Fruit fly (Drosophila melanogaster) whole organism, embryonic: ENCODE data around the gene nesd.

Source experiments
- Adf1 ChIP-seq: fragments of 200-800 bp; sonication (Bioruptor generic); IDR thresholded peaks from 2 replicates; pipeline ENCODE4 v1.3.6; 2022; ENCODE audit warnings: missing biosample characterization, missing genetic modification characterization
- CG10267 ChIP-seq: fragments of 200-800 bp; sonication (Bioruptor generic); optimal IDR thresholded peaks from 2 replicates; lab custom pipeline; 2018; ENCODE audit warnings: missing biosample characterization, mild to moderate bottlenecking, missing genetic modification characterization, moderate library complexity
- CG11093 ChIP-seq: fragments of 200-800 bp; sonication (Bioruptor generic); IDR thresholded peaks from 3 replicates; pipeline ENCODE4 v1.3.6; 2022; ENCODE audit warnings: missing biosample characterization, missing genetic modification characterization
- CG12104 ChIP-seq: fragments of 200-800 bp; sonication (Bioruptor generic); optimal IDR thresholded peaks from 3 replicates; lab custom pipeline; 2016; ENCODE audit warnings: missing biosample characterization, missing genetic modification characterization
- CG12391 ChIP-seq: fragments of 200-800 bp; sonication (Bioruptor generic); optimal IDR thresholded peaks from 3 replicates; lab custom pipeline; 2018; ENCODE audit warnings: missing biosample characterization, mild to moderate bottlenecking, missing genetic modification characterization, moderate library complexity
- CG14860 ChIP-seq: fragments of 200-800 bp; sonication (Bioruptor generic); IDR thresholded peaks from 3 replicates; pipeline ENCODE4 v1.3.6; 2022; ENCODE audit warnings: missing biosample characterization, missing genetic modification characterization; ENCODE audit not compliant: partially characterized antibody
- CG16779 ChIP-seq: fragments of 200-800 bp; sonication (Bioruptor generic); IDR thresholded peaks from 2 replicates; pipeline ENCODE4 v1.3.6; 2022; ENCODE audit warnings: missing biosample characterization, missing genetic modification characterization
- CG16815 ChIP-seq: fragments of 200-800 bp; sonication (Bioruptor generic); optimal IDR thresholded peaks from 3 replicates; lab custom pipeline; 2017; ENCODE audit warnings: missing biosample characterization, mild to moderate bottlenecking, missing genetic modification characterization
- CG17361 ChIP-seq: fragments of 200-800 bp; sonication (Bioruptor generic); IDR thresholded peaks from 3 replicates; pipeline ENCODE4 v1.3.6; 2022; ENCODE audit warnings: missing biosample characterization, missing genetic modification characterization
- CG17802 ChIP-seq: fragments of 200-800 bp; sonication (Bioruptor generic); optimal IDR thresholded peaks from 2 replicates; lab custom pipeline; 2018; ENCODE audit warnings: missing biosample characterization, mild to moderate bottlenecking, missing genetic modification characterization, moderate library complexity
- CG18262 ChIP-seq: fragments of 200-800 bp; optimal IDR thresholded peaks from 3 replicates; lab custom pipeline; 2019; ENCODE audit warnings: missing biosample characterization, mild to moderate bottlenecking, missing genetic modification characterization, moderate library complexity
- CG18599 ChIP-seq: fragments of 200-800 bp; sonication (Bioruptor generic); optimal IDR thresholded peaks from 3 replicates; lab custom pipeline; 2017; ENCODE audit warnings: missing biosample characterization, missing genetic modification characterization, mild to moderate bottlenecking, moderate library complexity, missing genetic modification reagents
- CG2116 ChIP-seq: fragments of 200-800 bp; sonication (Bioruptor generic); optimal IDR thresholded peaks from 3 replicates; lab custom pipeline; 2018; ENCODE audit warnings: missing biosample characterization, mild to moderate bottlenecking, missing genetic modification characterization
- CG31365 ChIP-seq: fragments of 200-800 bp; sonication (Bioruptor generic); optimal IDR thresholded peaks from 2 replicates; lab custom pipeline; 2018; ENCODE audit warnings: missing biosample characterization, mild to moderate bottlenecking, missing genetic modification characterization
- CG33557 ChIP-seq: fragments of 200-800 bp; sonication (Bioruptor generic); optimal IDR thresholded peaks from 2 replicates; lab custom pipeline; 2019; ENCODE audit warnings: missing biosample characterization, mild to moderate bottlenecking, missing genetic modification characterization, moderate library complexity
- CG3407 ChIP-seq: fragments of 200-800 bp; sonication (Bioruptor generic); optimal IDR thresholded peaks from 2 replicates; lab custom pipeline; 2018; ENCODE audit warnings: missing biosample characterization, mild to moderate bottlenecking, missing genetic modification characterization
- CG4730 ChIP-seq: fragments of 200-800 bp; sonication (Bioruptor generic); IDR thresholded peaks from 2 replicates; pipeline ENCODE4 v1.3.6; 2022; ENCODE audit warnings: missing biosample characterization, missing genetic modification characterization
- CG7357 ChIP-seq: fragments of 200-800 bp; sonication (Bioruptor generic); IDR thresholded peaks from 3 replicates; pipeline ENCODE4 v1.3.6; 2022; ENCODE audit warnings: missing biosample characterization, missing genetic modification characterization
- CG9797 ChIP-seq: fragments of 200-800 bp; sonication (Bioruptor generic); optimal IDR thresholded peaks from 3 replicates; lab custom pipeline; 2018; ENCODE audit warnings: missing biosample characterization, mild to moderate bottlenecking, missing genetic modification characterization
- D19A ChIP-seq: fragments of 200-800 bp; optimal IDR thresholded peaks from 3 replicates; lab custom pipeline; 2019; ENCODE audit warnings: missing biosample characterization, mild to moderate bottlenecking, missing genetic modification characterization, moderate library complexity
- Dad ChIP-seq: fragments of 200-800 bp; sonication (Bioruptor generic); optimal IDR thresholded peaks from 3 replicates; lab custom pipeline; 2016; ENCODE audit warnings: missing biosample characterization, missing genetic modification characterization
- Dfd ChIP-seq, 2 experiments: fragments of >200 bp; optimal IDR thresholded peaks; 2 replicates each; lab custom pipeline; 2017; ENCODE audit warnings: missing biosample characterization in 2 of 2, missing genetic modification characterization in 2 of 2
- Dll ChIP-seq: fragments of 200-800 bp; sonication (Bioruptor generic); IDR thresholded peaks from 4 replicates; pipeline ENCODE4 v1.3.6; 2022; ENCODE audit warnings: missing biosample characterization, missing genetic modification characterization; ENCODE audit not compliant: partially characterized antibody
- Doc2 ChIP-seq: fragments of 200-800 bp; sonication (Bioruptor generic); IDR thresholded peaks from 2 replicates; pipeline ENCODE4 v1.3.6; 2022; ENCODE audit warnings: missing biosample characterization, missing genetic modification characterization
- Hmx ChIP-seq: fragments of 200-800 bp; sonication (Bioruptor generic); optimal IDR thresholded peaks from 2 replicates; lab custom pipeline; 2016; ENCODE audit warnings: missing biosample characterization, missing genetic modification characterization
- Max ChIP-seq: fragments of 200-800 bp; sonication (Bioruptor generic); optimal IDR thresholded peaks from 2 replicates; lab custom pipeline; 2016; ENCODE audit warnings: missing biosample characterization, mild to moderate bottlenecking, missing genetic modification characterization
- NC2α ChIP-seq: fragments of 200-800 bp; sonication (Bioruptor generic); optimal IDR thresholded peaks from 2 replicates; lab custom pipeline; 2016; ENCODE audit warnings: missing biosample characterization, missing genetic modification characterization
- Sry-δ ChIP-seq: fragments of 200-800 bp; sonication (Bioruptor generic); optimal IDR thresholded peaks from 2 replicates; lab custom pipeline; 2016; ENCODE audit warnings: missing biosample characterization, missing genetic modification characterization
- Usf ChIP-seq: fragments of 200-800 bp; sonication (Bioruptor generic); optimal IDR thresholded peaks from 2 replicates; lab custom pipeline; 2017; ENCODE audit warnings: missing genotype, missing biosample characterization, missing genetic modification characterization
- YL-1 ChIP-seq: fragments of 200-800 bp; sonication (Bioruptor generic); optimal IDR thresholded peaks from 3 replicates; lab custom pipeline; 2017; ENCODE audit warnings: missing biosample characterization, mild to moderate bottlenecking, missing genetic modification characterization
- chn ChIP-seq: fragments of 200-800 bp; sonication (Bioruptor generic); optimal IDR thresholded peaks from 2 replicates; lab custom pipeline; 2016; ENCODE audit warnings: missing biosample characterization, missing genetic modification characterization
- crol ChIP-seq: fragments of 200-800 bp; sonication (Bioruptor generic); IDR thresholded peaks from 2 replicates; pipeline ENCODE4 v1.3.6; 2022; ENCODE audit warnings: missing biosample characterization, missing genetic modification characterization
- emc ChIP-seq: fragments of 200-800 bp; sonication (Bioruptor generic); optimal IDR thresholded peaks from 2 replicates; lab custom pipeline; 2016; ENCODE audit warnings: missing biosample characterization, missing genetic modification characterization
- ems ChIP-seq: fragments of 200-800 bp; sonication (Bioruptor generic); optimal IDR thresholded peaks from 3 replicates; lab custom pipeline; 2016; ENCODE audit warnings: missing biosample characterization, missing genetic modification characterization
- en ChIP-seq: fragments of 200-800 bp; sonication (Bioruptor generic); optimal IDR thresholded peaks from 2 replicates; lab custom pipeline; 2016; ENCODE audit warnings: missing biosample characterization, missing genetic modification characterization
- fd96Cb ChIP-seq: fragments of 200-800 bp; sonication (Bioruptor generic); optimal IDR thresholded peaks from 2 replicates; lab custom pipeline; 2018; ENCODE audit warnings: missing biosample characterization, mild to moderate bottlenecking, missing genetic modification characterization, moderate library complexity
- jing ChIP-seq: fragments of 200-800 bp; sonication (Bioruptor generic); optimal IDR thresholded peaks from 2 replicates; lab custom pipeline; 2018; ENCODE audit warnings: missing biosample characterization, mild to moderate bottlenecking, missing genetic modification characterization
- kah ChIP-seq: fragments of 200-800 bp; sonication (Bioruptor generic); optimal IDR thresholded peaks from 2 replicates; lab custom pipeline; 2018; ENCODE audit warnings: missing biosample characterization, mild to moderate bottlenecking, missing genetic modification characterization
- nau ChIP-seq: fragments of 200-800 bp; sonication (Bioruptor generic); optimal IDR thresholded peaks from 3 replicates; lab custom pipeline; 2017; ENCODE audit warnings: missing biosample characterization, mild to moderate bottlenecking, missing genetic modification characterization, missing genetic modification reagents
- org-1 ChIP-seq: fragments of 200-800 bp; sonication (Bioruptor generic); optimal IDR thresholded peaks from 2 replicates; lab custom pipeline; 2017; ENCODE audit warnings: missing biosample characterization, missing genetic modification characterization
- p53 ChIP-seq: fragments of 200-800 bp; sonication (Bioruptor generic); optimal IDR thresholded peaks from 2 replicates; lab custom pipeline; 2016; ENCODE audit warnings: missing biosample characterization, missing genetic modification characterization
- pan ChIP-seq, 4 experiments: fragments of >200 bp in 3 of 4; fragments of 200-800 bp in 1 of 4; sonication (Bioruptor generic) in 1 of 4; optimal IDR thresholded peaks in 3 of 4; IDR thresholded peaks in 1 of 4; 2 replicates each; pipeline versions ENCODE4 v1.3.6 to Lab custom; 2017 to 2022; ENCODE audit warnings: missing biosample characterization in 2 of 4, missing genetic modification characterization in 2 of 4, mixed read lengths in 1 of 4
- pfk ChIP-seq: fragments of 200-800 bp; sonication (Bioruptor generic); optimal IDR thresholded peaks from 2 replicates; lab custom pipeline; 2018; ENCODE audit warnings: missing biosample characterization, mild to moderate bottlenecking, missing genetic modification characterization, moderate library complexity
- pita ChIP-seq: fragments of 200-800 bp; sonication (Bioruptor generic); optimal IDR thresholded peaks from 2 replicates; lab custom pipeline; 2017; ENCODE audit warnings: missing biosample characterization, mild to moderate bottlenecking, missing genetic modification characterization
- ro ChIP-seq: fragments of 200-800 bp; sonication (Bioruptor generic); IDR thresholded peaks from 2 replicates; pipeline ENCODE4 v1.3.6; 2022; ENCODE audit warnings: missing biosample characterization, missing genetic modification characterization
- tll ChIP-seq, 2 experiments: fragments of 200-800 bp in 1 of 2; fragments of >200 bp in 1 of 2; sonication (Bioruptor generic) in 1 of 2; optimal IDR thresholded peaks; 2 replicates each; lab custom pipeline; 2017 to 2019; ENCODE audit warnings: missing biosample characterization in 2 of 2, missing genetic modification characterization in 2 of 2, mild to moderate bottlenecking in 1 of 2, moderate library complexity in 1 of 2
- tx ChIP-seq: fragments of 200-800 bp; sonication (Bioruptor generic); optimal IDR thresholded peaks from 2 replicates; lab custom pipeline; 2016; ENCODE audit warnings: missing biosample characterization, missing genetic modification characterization
- wdn ChIP-seq: fragments of 200-800 bp; sonication (Bioruptor generic); IDR thresholded peaks from 2 replicates; pipeline ENCODE4 v1.3.6; 2022; ENCODE audit warnings: missing biosample characterization, missing genetic modification characterization

Gene nesd

DNA sequence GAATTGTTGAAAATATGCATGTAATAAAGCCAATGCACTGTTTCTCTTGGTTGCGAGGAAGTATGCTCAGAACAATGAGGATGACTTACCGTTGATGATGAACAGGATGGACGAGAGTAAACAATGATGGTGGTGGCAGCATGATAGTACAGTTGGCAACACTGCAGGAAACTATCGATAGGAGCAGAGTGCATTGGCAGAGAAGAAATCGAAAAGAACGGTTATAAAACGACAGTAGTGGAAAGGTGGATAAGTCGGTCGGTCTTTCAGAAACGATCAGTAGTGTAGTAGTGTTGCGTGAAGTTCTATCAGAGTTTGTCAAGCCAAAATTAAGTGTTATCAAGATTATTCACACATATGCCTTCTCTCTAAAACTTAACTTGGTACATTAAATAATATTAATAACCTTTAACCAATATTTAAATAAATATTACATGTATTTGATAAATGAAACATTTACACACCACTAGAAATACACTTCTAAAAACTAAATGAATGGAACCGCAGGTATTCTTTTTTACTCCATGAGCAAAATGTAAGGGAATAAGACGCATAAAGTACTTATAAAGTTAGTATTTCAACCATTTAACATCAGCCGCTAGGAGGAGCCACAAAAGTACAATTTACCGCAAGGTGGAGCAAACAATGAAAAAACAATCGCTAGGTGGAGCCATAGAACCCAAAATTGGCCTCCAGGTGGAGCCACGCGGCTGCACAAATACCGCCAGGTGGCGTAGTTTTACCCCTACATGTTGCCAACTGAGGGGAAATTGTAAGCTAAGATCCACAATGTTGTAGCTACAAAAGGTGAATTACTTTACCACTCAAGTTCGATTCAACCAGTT, 26.8 kb downstream of the nesd start (continued):
- TF ChIP-seq CG3407 (GFP tag; lab: Kevin White, UChicago) (peak; percentile 68), pan (optimal IDR thresholded peaks at IDR 0.05; lab: Kevin White, UChicago) (no peak), pan (GFP tag; optimal IDR thresholded peaks at IDR 0.05 in 1 of 2, IDR thresholded peaks at IDR 0.05 in 1 of 2) (peak in 1 of 2 experiments; percentile 86), YL-1 (GFP tag; lab: Kevin White, UChicago) (no peak), Dfd (GFP tag; optimal IDR thresholded peaks at IDR 0.05; lab: Kevin White, UChicago) (no peak), CG17361 (GFP tag; lab: Robert Waterston, UW) (peak; percentile 85), crol (GFP tag; lab: Robert Waterston, UW) (no peak), p53 (GFP tag; lab: Kevin White, UChicago) (peak; percentile 92), CG9797 (GFP tag; lab: Kevin White, UChicago) (peak; percentile 16), wdn (GFP tag; lab: Robert Waterston, UW) (peak; percentile 76), Dad (GFP tag; lab: Kevin White, UChicago) (peak; percentile 58), CG14860 (GFP tag; lab: Robert Waterston, UW) (peak; percentile 57; the same call in 2 of the 3 replicates), nau (GFP tag; lab: Kevin White, UChicago) (peak; percentile 40), pfk (GFP tag; lab: Kevin White, UChicago) (peak; percentile 45), CG10267 (peak; percentile 78), CG17802 (tag; lab: Kevin White, UChicago) (peak; percentile 72), ro (peak; percentile 86), emc (GFP tag; lab: Kevin White, UChicago) (peak; percentile 58), Usf (GFP tag; lab: Kevin White, UChicago) (peak; percentile 59), kah (GFP tag; lab: Kevin White, UChicago) (no peak), CG12391 (tag; lab: Kevin White, UChicago) (peak; percentile 80), CG4730 (peak; percentile 93), CG12104 (GFP tag; lab: Kevin White, UChicago) (peak; percentile 69), CG16779 (GFP tag; lab: Robert Waterston, UW) (peak; percentile 91), CG2116 (peak; percentile 64), Sry-δ (peak; percentile 79), CG33557 (GFP tag; lab: Kevin White, UChicago) (peak; percentile 42), chn (GFP tag; lab: Kevin White, UChicago) (peak; percentile 89), D19A (peak; percentile 53), org-1 (GFP tag; lab: Kevin White, UChicago) (peak; percentile 23), Dll (GFP tag; lab: Robert Waterston, UW) (peak; percentile 89), pita (GFP tag; lab: Kevin White, UChicago) (peak; percentile 91), CG11093 (GFP tag; lab: Robert Waterston, UW) (peak; percentile 83; the same call in 2 of the 3 replicates), en (GFP tag; lab: Kevin White, UChicago) (peak; percentile 87), jing (GFP tag; lab: Kevin White, UChicago) (peak; percentile 74), fd96Cb (peak; percentile 75), CG18262 (tag; lab: Kevin White, UChicago) (peak; percentile 83), Doc2 (GFP tag; lab: Robert Waterston, UW) (peak; percentile 83), tx (GFP tag; lab: Kevin White, UChicago) (peak; percentile 87), Hmx (no peak), CG7357 (GFP tag; lab: Robert Waterston, UW) (peak; percentile 77; the same call in 2 of the 3 replicates), CG31365 (peak; percentile 14), CG18599 (GFP tag; lab: Kevin White, UChicago) (peak; percentile 74), NC2α (peak; percentile 74), Adf1 (peak; percentile 34), ems (GFP tag; lab: Kevin White, UChicago) (peak; percentile 73), tll (GFP tag; optimal IDR thresholded peaks at IDR 0.05; lab: Kevin White, UChicago) (peak in 1 of 2 experiments; percentile 62), CG16815 (GFP tag; lab: Kevin White, UChicago) (peak; percentile 92), Max (GFP tag; lab: Kevin White, UChicago) (peak; percentile 60)
